Worm (Caenorhabditis elegans) whole organism, L4/young adult: ENCODE results near the gene fbxb-47.

Source experiments
- dao-5 ChIP-seq: sonication (generic microtip); optimal IDR thresholded peaks from 2 replicates; lab custom pipeline; 2016; ENCODE audit warnings: missing genotype, missing genetic modification characterization, moderate library complexity, missing compliant biosample characterization
- him-1 ChIP-seq: sonication (generic microtip); optimal IDR thresholded peaks from 2 replicates; lab custom pipeline; 2016; ENCODE audit warnings: missing genotype, missing genetic modification reagents, missing genetic modification characterization, missing compliant biosample characterization

ce11 chrII:1722394-1722793 lies 19.1 kb upstream of the fbxb-47 start, which contains the start of the genes fbxb-5 and btb-8:
- no peak for TF ChIP-seq him-1 (tag; lab: Kevin White, UChicago)
- no peak for TF ChIP-seq dao-5 (tag; lab: Kevin White, UChicago)
